Worm (Caenorhabditis elegans): ENCODE measurements around the gene rbm-22.

Gene rbm-22

ce11 chrIV:10867370-10868146 lies 6.4 kb downstream of the rbm-22 start (continued):
- TF ChIP-seq rcor-1 (GFP tag; IDR thresholded peaks at IDR 0.05) = no peak
- TF ChIP-seq F39B2.1 (GFP tag; IDR thresholded peaks at IDR 0.05) = no peak
- TF ChIP-seq aptf-2 (GFP tag; conservative IDR thresholded peaks at IDR 0.05) = no peak
- no peak for TF ChIP-seq ceh-58 (GFP tag; IDR thresholded peaks at IDR 0.05)

- TF ChIP-seq ama-1 (optimal IDR thresholded peaks at IDR 0.05) (no peak), ama-1 (GFP tag; optimal IDR thresholded peaks at IDR 0.05) (no peak), unc-62 (GFP tag; optimal IDR thresholded peaks at IDR 0.05) (no peak), hmg-1.2 (GFP tag; IDR thresholded peaks at IDR 0.05) (no peak; the same call in 1 of the 2 replicates), ztf-18 (tag; optimal IDR thresholded peaks at IDR 0.05) (no peak), let-526 (GFP tag; IDR thresholded peaks at IDR 0.05) (no peak), ceh-58 (GFP tag; IDR thresholded peaks at IDR 0.05) (no peak), ztf-3 (GFP tag; optimal IDR thresholded peaks at IDR 0.05) (no peak), lag-1 (GFP tag; IDR thresholded peaks at IDR 0.05) (no peak), nhr-90 (tag; optimal IDR thresholded peaks at IDR 0.05) (no peak), ceh-40 (GFP tag; IDR thresholded peaks at IDR 0.05) (no peak), T26A5.8 (tag; optimal IDR thresholded peaks at IDR 0.05) (no peak), aptf-2 (GFP tag; conservative IDR thresholded peaks at IDR 0.05) (no peak), attf-5 (GFP tag; optimal IDR thresholded peaks at IDR 0.05) (no peak), Y79H2A.3 (GFP tag; conservative IDR thresholded peaks at IDR 0.05) (no peak)
Measured at ce11 chrIV:10868629-10869251, 7.5 kb downstream of the rbm-22 start, which contains the start of gene F13E9.11. TSS of gene F13E9.11 (minus strand) at chrIV:10869135.

ce11 chrIV:10869642-10870041 lies 8.4 kb downstream of the rbm-22 start:
- no peak for TF ChIP-seq die-1 (tag; optimal IDR thresholded peaks at IDR 0.05)
- TF ChIP-seq hsf-1 (GFP tag; IDR thresholded peaks at IDR 0.05) = no peak
- no peak for TF ChIP-seq nhr-120 (GFP tag; IDR thresholded peaks at IDR 0.05)
- TF ChIP-seq bed-1 (GFP tag; IDR thresholded peaks at IDR 0.05) = no peak
- no peak for TF ChIP-seq attf-3 (GFP tag; conservative IDR thresholded peaks at IDR 0.05)
- TF ChIP-seq hrde-1 (tag; optimal IDR thresholded peaks at IDR 0.05; ENCODE audit: borderline replicate concordance) = no peak
- no peak for TF ChIP-seq nhr-179 (tag; optimal IDR thresholded peaks at IDR 0.05)

- TF ChIP-seq madf-8 (GFP tag; conservative IDR thresholded peaks at IDR 0.05) = no peak
- no peak for TF ChIP-seq F37B4.10 (GFP tag; IDR thresholded peaks at IDR 0.05)
- no peak for TF ChIP-seq fkh-3 (tag; optimal IDR thresholded peaks at IDR 0.05)
- TF ChIP-seq tbx-9 (tag; optimal IDR thresholded peaks at IDR 0.05; ENCODE audit: borderline replicate concordance) = no peak
- no peak for TF ChIP-seq Y95B8A.8 (GFP tag; IDR thresholded peaks at IDR 0.05)
- no peak for TF ChIP-seq nhr-179 (tag; optimal IDR thresholded peaks at IDR 0.05)
- TF ChIP-seq rcor-1 (GFP tag; IDR thresholded peaks at IDR 0.05) = no peak
- no peak for TF ChIP-seq gei-17 (GFP tag; optimal IDR thresholded peaks at IDR 0.05)
- no peak for TF ChIP-seq ama-1 (optimal IDR thresholded peaks at IDR 0.05)
- TF ChIP-seq ama-1 (GFP tag; optimal IDR thresholded peaks at IDR 0.05) = no peak
Measured at ce11 chrIV:10870158-10870557, 9.0 kb downstream of the rbm-22 start.

ce11 chrIV:10874527-10874926 lies 13.3 kb downstream of the rbm-22 start, which contains the start of gene F13E9.12:
TSS of gene F13E9.12 (minus strand) at chrIV:10874627.
- TF ChIP-seq nhr-27 (tag; optimal IDR thresholded peaks at IDR 0.05) (no peak), lin-26 (GFP tag; IDR thresholded peaks at IDR 0.05) (no peak), mxl-1 (tag; optimal IDR thresholded peaks at IDR 0.05) (no peak), Y79H2A.3 (GFP tag; conservative IDR thresholded peaks at IDR 0.05) (no peak)

All from whole organism, young adult.